Worm (Caenorhabditis elegans) whole organism, young adult: ENCODE data around the gene sqv-4.

Experiments
- F10E7.11 ChIP-seq: sonication (generic microtip); optimal IDR thresholded peaks from 2 replicates; lab custom pipeline; 2017; ENCODE audit warnings: mild to moderate bottlenecking, missing genetic modification characterization, moderate library complexity, missing compliant biosample characterization
- Y56A3A.18 ChIP-seq: fragments of 200-800 bp; sonication (Bioruptor generic); IDR thresholded peaks from 2 replicates; pipeline ENCODE4 v1.3.6; 2022; ENCODE audit warnings: missing genetic modification reagents, missing genetic modification characterization, missing compliant biosample characterization
- Y79H2A.3 ChIP-seq: fragments of 200-800 bp; sonication (Bioruptor generic); conservative IDR thresholded peaks from 2 replicates; pipeline ENCODE4 v1.3.6; 2022; ENCODE audit warnings: missing genetic modification reagents, missing genetic modification characterization, missing compliant biosample characterization
- attf-3 ChIP-seq: fragments of 200-800 bp; sonication (Bioruptor generic); conservative IDR thresholded peaks from 2 replicates; pipeline ENCODE4 v1.3.6; 2022; ENCODE audit warnings: missing genetic modification reagents, missing genetic modification characterization, missing compliant biosample characterization
- efl-1 ChIP-seq: fragments of 150-350 bp; optimal IDR thresholded peaks from 2 replicates; lab custom pipeline; 2014; ENCODE audit warnings: missing biosample characterization, missing genetic modification reagents, missing genetic modification characterization
- fkh-3 ChIP-seq: sonication (generic microtip); optimal IDR thresholded peaks from 2 replicates; lab custom pipeline; 2016; ENCODE audit warnings: mild to moderate bottlenecking, missing genetic modification characterization, missing compliant biosample characterization
- hlh-26 ChIP-seq: fragments of 200-800 bp; sonication (Bioruptor generic); conservative IDR thresholded peaks from 2 replicates; pipeline ENCODE4 v1.3.6; 2022; ENCODE audit warnings: missing genetic modification reagents, missing genetic modification characterization, missing compliant biosample characterization
- hrde-1 ChIP-seq: sonication (generic microtip); optimal IDR thresholded peaks from 2 replicates; lab custom pipeline; 2016; ENCODE audit warnings: missing genetic modification characterization, mild to moderate bottlenecking, missing compliant biosample characterization, moderate library complexity, missing genotype, missing genetic modification reagents, borderline replicate concordance
- lin-54 ChIP-seq: fragments of 200-800 bp; sonication (Bioruptor generic); optimal IDR thresholded peaks from 2 replicates; lab custom pipeline; 2018; ENCODE audit warnings: mild to moderate bottlenecking, missing genetic modification characterization, missing compliant biosample characterization
- madf-6 ChIP-seq: fragments of 200-800 bp; sonication (Bioruptor generic); IDR thresholded peaks from 2 replicates; pipeline ENCODE4 v1.3.6; 2022; ENCODE audit warnings: missing genetic modification reagents, missing genetic modification characterization, missing compliant biosample characterization
- nfya-1 ChIP-seq: sonication (generic microtip); optimal IDR thresholded peaks from 2 replicates; lab custom pipeline; 2017; ENCODE audit warnings: antibody characterized with exemption, missing compliant biosample characterization, missing genetic modification characterization, borderline replicate concordance; ENCODE audit not compliant: insufficient read depth

DNA sequence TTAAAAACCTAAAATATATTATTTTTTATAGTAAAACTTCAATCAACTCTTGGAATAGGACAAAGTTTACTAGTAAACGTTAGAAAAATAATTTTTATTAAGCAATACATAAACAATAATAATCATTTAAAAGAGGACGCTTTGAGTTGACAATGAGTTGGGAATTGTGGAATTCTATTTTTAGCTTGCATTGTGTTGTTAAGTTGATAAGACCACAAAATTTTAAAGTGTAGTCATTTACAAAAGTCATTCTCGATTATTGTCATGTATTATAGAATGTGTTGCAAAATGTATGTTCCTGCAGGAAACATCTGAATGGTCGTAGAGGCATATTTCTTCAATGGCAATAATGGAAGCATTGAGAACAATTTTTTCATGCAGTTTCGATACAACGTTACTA lies 49.7 kb upstream of the sqv-4 start:
- no peak for TF ChIP-seq attf-3
- TF ChIP-seq madf-6 (GFP tag; lab: Robert Waterston, UW), result no peak
- no peak for TF ChIP-seq efl-1 (GFP tag; lab: Kevin White, UChicago)
- no peak for TF ChIP-seq hrde-1 (tag; lab: Kevin White, UChicago)
- TF ChIP-seq F10E7.11, result no peak
- no peak for TF ChIP-seq nfya-1 (tag; lab: Kevin White, UChicago)
- TF ChIP-seq lin-54, result no peak
- TF ChIP-seq Y56A3A.18 (GFP tag; lab: Robert Waterston, UW), result no peak
- TF ChIP-seq fkh-3 (tag; lab: Kevin White, UChicago), result no peak
- no peak for TF ChIP-seq Y79H2A.3 (GFP tag; lab: Robert Waterston, UW)
- TF ChIP-seq hlh-26 (GFP tag; lab: Robert Waterston, UW), result no peak
